Worm (Caenorhabditis elegans) whole organism, dauer: ENCODE measurements around the gene K08H2.2.

ENCODE experiments used
- unc-62 ChIP-seq: sonication (generic microtip); optimal IDR thresholded peaks from 2 replicates; lab custom pipeline; 2017; ENCODE audit warnings: missing biosample characterization, missing genetic modification reagents, missing genetic modification characterization

K08H2.2 gene

DNA sequence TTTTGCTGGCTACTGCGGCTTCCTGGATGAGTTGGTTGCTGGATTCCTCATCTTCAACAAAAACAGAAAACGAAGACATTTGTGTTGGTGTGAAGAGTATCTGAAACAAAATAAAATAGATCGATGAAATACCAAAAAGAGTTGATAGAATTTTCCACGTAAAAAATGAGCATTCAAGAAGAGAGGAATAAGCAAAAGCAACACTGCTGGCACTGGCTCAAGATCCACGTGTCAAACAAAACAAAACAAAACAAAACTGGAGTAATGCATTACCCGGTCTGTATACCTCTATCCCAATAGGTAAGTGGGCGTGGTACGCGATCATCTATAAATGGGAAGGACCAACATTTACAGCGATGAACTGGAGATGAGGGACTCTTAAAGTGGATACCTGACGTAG is at the start of gene K08H2.2:
K08H2.2 (minus strand) TSS at position 101 of the 400 bp plus-strand sequence.
- no peak for TF ChIP-seq unc-62 (GFP tag; lab: Kevin White, UChicago)

DNA sequence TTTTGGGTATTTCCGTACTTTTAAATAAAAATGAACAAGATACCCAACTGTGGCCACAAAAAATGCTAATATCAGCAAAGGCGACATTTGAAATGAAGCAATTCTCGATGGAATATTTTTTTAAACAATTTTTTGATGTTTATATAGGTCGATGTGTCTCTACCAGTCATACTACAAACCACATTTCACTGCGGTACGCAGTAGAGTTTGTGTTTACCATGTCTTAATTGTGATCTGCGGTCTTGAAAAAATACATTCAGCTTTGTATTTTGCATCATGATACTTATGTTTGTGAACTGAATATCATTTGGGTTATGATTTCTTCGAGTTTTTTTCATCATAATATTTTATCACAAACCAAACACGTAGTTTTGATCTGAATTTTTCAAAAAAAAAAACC is 49.3 kb upstream of the K08H2.2 start, which contains the start of gene cyp-14A4:
cyp-14A4 (minus strand) TSS at position 107 of the 400 bp plus-strand sequence.
- no peak for TF ChIP-seq unc-62 (GFP tag; lab: Kevin White, UChicago)

DNA sequence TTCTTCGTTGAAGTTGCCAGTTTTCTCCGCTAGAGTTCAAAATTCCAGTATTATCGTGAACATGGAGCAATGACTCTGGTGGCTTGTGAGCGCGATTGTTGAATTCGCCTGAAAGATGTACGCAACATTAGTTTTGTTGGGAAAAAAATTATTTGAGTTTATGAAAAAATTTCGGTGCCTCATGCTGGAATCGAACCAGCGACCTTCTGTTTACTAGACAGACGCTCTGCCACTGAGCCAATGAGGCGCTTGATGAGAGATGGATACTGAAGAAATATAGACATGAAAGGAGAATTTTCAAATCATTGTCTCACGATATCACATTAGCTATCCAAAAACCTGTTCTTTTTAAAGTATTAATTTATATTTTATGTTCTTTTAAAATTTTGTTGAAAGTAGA is 48.7 kb upstream of the K08H2.2 start:
- no peak for TF ChIP-seq unc-62 (GFP tag; lab: Kevin White, UChicago)

DNA sequence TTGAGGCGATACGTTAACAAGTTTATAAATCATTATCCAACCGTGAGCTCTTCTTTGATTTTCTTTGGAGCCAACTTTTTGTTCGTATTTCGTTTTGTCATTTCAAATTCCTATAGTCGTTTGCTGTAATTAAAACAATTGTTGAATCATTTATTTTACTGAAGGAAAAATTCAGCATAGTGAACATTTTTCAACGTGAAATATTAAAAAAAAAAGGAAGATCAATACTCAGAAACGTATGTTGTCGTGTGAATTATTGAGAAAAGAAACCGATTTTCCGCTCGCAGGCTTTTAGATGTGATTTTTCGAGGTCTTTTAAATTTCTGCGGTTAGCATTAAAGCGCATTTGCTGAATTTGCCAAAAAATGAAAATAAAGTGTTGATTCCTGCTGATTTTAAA is 44.1 kb upstream of the K08H2.2 start, which contains the start of gene phf-33:
phf-33 (minus strand) TSS at position 101 of the 400 bp plus-strand sequence.
- TF ChIP-seq unc-62 (GFP tag; lab: Kevin White, UChicago), result no peak

DNA sequence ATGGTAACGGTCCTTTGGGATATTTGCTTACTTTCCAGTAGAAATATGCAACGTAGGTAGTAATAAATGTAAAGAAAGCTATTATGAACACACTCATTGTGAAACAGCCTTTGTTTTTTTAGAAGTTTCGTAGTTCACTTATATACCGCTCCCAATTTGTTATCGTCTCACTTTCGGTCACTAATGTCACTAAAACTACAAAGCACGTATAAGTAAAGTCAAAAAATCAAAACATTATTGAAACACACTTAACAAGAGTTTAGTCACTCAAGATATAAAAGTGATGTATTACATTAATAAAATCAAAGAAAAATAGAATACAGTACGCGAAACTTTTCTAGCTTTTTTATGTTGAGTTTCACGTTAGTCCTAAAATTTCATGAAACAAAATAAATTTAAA is 39.3 kb upstream of the K08H2.2 start, which contains the start of gene cyp-14A3:
cyp-14A3 (minus strand) TSS at position 101 of the 400 bp plus-strand sequence.
- TF ChIP-seq unc-62 (GFP tag; lab: Kevin White, UChicago), result no peak

DNA sequence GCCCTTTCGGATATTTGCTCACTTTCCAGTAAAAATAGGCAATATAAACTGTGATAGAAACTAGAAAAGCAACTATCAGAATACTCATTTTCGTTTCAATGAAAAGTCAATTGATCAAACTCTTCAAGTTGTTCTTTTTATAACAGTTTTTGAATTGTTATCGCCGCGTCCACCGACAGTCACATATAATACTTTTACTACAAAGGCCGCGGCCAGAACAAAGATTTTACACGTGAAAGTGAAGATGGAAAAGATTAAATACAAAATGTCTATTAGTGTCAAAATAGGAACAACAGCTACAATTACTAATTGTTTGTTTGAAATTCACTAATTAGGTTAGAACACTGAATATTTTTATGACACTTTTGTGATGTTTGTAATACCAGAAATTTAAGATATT is 34.8 kb upstream of the K08H2.2 start, which contains the start of gene cyp-14A2:
cyp-14A2 (minus strand) TSS at position 101 of the 400 bp plus-strand sequence.
- no peak for TF ChIP-seq unc-62 (GFP tag; lab: Kevin White, UChicago)

DNA sequence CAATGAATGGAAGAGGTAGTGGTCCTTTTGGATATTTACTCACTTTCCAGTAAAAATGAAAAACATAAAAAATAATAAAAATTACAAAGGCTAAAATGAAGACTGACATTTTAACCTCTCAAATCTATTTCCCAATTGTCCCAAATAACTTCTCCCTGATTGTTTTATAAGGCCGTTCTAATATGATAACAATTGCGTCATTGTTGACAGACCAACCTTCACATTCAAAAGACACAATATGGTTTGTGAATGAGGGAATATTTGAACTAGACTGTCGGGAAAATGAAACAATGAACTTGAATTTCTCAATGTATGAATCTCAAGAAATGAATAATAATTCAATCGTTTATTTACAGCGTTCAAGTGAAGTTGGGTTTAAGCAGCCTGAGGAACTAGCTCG is 32.5 kb upstream of the K08H2.2 start, which contains the start of gene cyp-14A1:
cyp-14A1 (minus strand) TSS at position 126 of the 400 bp plus-strand sequence.
- TF ChIP-seq unc-62 (GFP tag; lab: Kevin White, UChicago), result no peak

DNA sequence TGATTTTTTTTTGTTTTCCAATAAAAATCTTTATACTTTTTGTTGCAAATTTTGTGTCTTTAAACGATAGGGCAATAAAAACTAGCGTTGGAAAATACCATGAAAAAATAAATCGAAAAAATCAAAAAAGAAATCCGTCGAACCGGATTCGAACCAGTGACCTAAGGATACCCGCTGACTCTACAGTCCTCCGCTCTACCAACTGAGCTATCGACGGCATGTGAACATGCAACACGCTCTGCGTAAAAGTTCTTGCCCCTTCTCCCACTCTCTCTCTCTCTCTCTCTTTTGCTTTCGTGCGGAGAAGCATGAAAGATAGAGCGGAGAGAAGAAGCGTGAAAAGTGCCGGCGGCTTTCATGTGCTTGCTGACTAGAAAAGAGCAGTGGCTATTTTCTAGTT is 29.8 kb upstream of the K08H2.2 start:
- TF ChIP-seq unc-62 (GFP tag; lab: Kevin White, UChicago), result no peak

DNA sequence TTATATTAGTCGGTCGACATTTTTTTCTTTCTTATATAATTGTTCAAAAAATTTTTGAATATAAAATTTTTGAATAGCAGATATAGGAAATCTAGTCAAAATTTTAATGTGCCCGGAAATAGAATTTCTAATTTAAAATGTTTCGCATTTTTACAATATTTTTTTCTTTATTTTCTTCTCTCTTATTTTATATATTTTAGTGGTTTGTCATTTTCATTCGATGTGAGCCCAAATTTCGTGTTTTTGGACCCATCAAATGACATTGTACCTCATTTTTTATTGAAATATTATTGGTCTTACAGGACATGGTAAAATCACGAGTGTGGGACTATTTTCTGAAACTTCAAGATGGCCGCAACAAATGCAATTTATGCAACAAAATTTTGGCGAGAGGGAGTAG is 27.4 kb upstream of the K08H2.2 start, which contains the start of gene K09A11.1:
K09A11.1 (plus strand) TSS at position 301 of the 400 bp plus-strand sequence.
- TF ChIP-seq unc-62 (GFP tag; lab: Kevin White, UChicago), result no peak

DNA sequence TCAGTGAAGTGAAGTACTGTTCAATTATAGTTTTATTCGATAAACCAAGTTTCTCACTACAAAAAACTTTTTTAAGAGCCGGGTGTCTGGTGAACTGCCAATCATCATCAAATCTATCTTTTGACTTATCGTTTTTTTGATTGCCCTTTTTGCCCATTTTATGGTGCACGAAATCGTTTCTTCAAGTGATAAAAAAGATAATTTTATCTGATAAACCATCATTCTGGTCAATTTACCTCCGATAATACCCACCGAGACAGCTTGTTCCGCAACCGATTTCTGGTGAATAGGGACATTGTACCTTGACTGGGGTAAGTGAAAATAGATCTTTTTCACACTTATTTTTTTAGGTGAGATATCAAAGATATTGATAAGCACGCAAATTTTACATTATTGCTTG is 22.8 kb upstream of the K08H2.2 start, which contains the start of gene K08H2.10:
K08H2.10 (plus strand) TSS at position 230 of the 400 bp plus-strand sequence.
- TF ChIP-seq unc-62 (GFP tag; lab: Kevin White, UChicago), result no peak

DNA sequence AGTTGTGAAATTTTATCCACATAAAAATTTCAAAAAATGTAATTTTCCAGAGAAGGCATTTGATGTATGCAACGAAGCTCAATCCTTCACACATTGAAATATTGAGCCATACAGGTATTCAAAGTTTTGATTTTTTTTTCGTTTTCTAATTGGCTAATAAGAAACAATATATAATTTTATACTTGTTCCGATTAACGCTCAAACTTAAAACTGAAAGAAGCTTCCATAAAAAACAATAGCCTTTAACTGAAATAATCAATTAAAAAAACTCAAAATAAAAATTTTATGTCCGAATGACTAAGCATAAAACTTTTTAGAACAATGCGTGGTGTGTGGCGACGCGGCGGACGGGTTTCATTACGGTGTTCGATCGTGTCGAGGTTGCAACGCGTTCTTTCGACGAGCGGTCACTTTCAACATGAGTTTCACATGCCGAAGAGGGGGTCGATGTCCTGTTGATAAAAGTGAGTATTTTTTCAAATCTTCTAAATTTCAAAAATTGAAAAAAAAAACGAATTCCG is 17.2 kb upstream of the K08H2.2 start, which contains the start of gene nhr-32:
nhr-32 (plus strand) TSS at position 51 of the 521 bp plus-strand sequence.
- TF ChIP-seq unc-62 (GFP tag; lab: Kevin White, UChicago), result no peak

DNA sequence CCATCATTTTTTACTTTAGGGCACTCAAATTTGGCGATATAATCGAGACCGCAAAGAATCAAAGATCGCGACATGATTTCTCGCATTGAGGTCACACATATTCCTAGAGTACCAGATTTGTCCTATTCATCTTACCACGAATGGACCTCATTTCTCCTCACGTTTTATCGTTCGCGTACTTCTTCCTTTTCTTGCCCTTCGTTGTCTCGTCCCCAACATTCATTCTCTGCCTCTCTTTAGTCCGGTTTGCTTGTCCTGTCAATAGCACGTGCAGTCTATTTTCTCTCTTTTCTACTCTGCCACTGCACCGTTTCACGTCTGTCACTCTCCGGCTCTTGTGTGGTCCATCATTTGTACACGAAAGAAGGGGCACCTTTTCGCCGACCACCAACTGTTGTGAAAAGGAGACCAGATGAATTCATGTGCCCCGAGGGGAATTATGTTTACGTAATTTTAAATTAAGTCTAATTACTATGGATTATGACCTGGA is 16.6 kb upstream of the K08H2.2 start:
- TF ChIP-seq unc-62 (GFP tag; lab: Kevin White, UChicago), result no peak

DNA sequence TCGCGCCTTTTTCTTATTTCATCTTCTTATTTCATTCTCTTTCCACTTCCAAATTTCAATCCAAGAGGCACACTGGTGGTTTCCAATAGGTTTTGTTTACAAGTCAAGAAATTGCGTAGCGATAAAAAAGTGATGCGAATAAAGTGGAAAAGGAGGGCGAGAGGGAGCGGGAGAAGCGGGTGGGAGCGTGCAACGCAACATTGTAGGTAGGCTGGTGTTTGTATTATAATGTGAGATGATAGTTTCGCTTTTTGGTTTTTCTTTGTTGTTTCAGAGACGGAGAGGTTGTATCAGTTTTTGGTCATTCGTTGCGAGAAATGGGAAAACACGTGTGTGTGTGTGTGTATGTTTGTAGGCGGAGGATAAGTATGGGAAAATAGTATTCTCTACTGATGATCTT is 15.4 kb upstream of the K08H2.2 start:
- no peak for TF ChIP-seq unc-62 (GFP tag; lab: Kevin White, UChicago)

DNA sequence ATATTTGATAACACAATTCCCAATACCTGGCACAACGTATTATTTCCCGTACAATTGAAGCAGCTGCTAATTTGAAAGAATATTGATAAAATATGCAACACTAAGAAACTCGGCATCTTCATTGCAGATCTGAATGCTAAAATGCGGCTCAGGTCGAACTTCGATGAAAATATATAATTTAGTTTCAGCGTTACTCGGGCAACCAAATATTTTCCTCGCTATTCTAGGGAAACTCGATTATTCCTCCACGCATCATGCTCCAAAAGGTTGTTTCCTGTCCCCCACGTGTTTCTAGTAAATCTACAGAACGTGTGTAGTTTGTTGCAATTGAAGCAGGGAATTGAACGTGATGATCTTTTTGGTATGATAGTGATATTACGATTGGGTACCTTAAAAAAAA is 14.3 kb upstream of the K08H2.2 start:
- TF ChIP-seq unc-62 (GFP tag; lab: Kevin White, UChicago), result no peak

DNA sequence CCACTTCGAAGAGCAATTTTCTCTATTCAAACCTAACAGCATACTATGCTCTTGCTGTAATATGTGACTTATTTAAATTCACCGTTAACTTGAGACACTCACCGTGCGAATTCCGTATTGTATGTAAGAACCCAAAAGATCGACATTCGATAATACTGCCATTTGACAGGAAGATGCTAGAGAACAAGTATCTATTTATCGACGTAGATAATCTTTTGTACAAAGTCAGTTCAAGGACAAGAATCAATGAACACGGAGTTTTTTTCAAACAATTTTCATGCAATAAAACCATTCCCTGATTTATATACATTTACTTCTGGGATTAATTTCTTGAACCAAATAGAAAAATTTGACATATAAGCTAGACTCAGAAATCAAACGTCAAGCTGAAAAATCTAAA is 13.5 kb upstream of the K08H2.2 start, which contains the start of gene K08H2.7:
K08H2.7 (minus strand) TSS at position 173 of the 400 bp plus-strand sequence.
- no peak for TF ChIP-seq unc-62 (GFP tag; lab: Kevin White, UChicago)

DNA sequence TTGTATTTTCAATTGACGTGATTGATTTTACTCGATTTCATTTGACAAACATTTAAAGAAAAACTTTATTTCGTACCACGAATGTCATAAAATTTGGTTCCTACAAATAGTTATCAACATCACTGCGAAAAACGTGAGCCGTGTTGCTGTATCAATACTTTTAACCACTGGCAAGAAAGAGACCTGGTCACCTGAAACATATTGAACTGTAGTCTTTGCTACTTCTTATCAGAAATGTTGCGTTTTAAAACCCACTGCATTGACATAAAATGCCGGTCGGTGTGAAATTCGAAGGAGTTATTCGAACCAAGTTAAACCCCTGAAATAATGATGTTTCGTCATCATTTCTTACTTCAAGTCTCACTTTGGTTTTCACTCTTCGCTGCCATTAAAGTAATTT is 12.8 kb upstream of the K08H2.2 start:
- TF ChIP-seq unc-62 (GFP tag; lab: Kevin White, UChicago), result no peak
